Worm (Caenorhabditis elegans) whole organism, L4 larva: ENCODE data around the gene W08E12.7.

Experiments used
- D1046.2 ChIP-seq: fragments of 200-800 bp; sonication (Bioruptor generic); IDR thresholded peaks from 2 replicates; pipeline ENCODE4 v1.3.6; 2022; ENCODE audit warnings: missing genetic modification characterization, missing compliant biosample characterization
- T26A8.4 ChIP-seq: fragments of 200-800 bp; sonication (Bioruptor generic); IDR thresholded peaks from 2 replicates; pipeline ENCODE4 v1.3.6; 2022; ENCODE audit warnings: missing genetic modification characterization, missing compliant biosample characterization
- Y5F2A.4 ChIP-seq: fragments of 200-800 bp; sonication (Bioruptor generic); optimal IDR thresholded peaks from 2 replicates; lab custom pipeline; 2018; ENCODE audit warnings: mild to moderate bottlenecking, missing genetic modification characterization, missing compliant biosample characterization
- ZK546.5 ChIP-seq, 2 experiments: sonication (generic microtip); optimal IDR thresholded peaks; 2 replicates each; lab custom pipeline; 2017; ENCODE audit warnings: missing biosample characterization in 2 of 2, missing genetic modification characterization in 2 of 2
- aha-1 ChIP-seq: fragments of 150-350 bp; peaks from one replicate; lab custom pipeline; 2014; ENCODE audit warnings: missing biosample characterization, missing genetic modification characterization
- ama-1 ChIP-seq: fragments of 150-350 bp; optimal IDR thresholded peaks from 2 replicates; lab custom pipeline; 2014; ENCODE audit warnings: inconsistent platforms, mixed read lengths
- arid-1 ChIP-seq: fragments of 200-800 bp; sonication (Bioruptor generic); conservative IDR thresholded peaks from 2 replicates; pipeline ENCODE4 v1.3.6; 2022; ENCODE audit warnings: missing genetic modification reagents, missing genetic modification characterization, missing compliant biosample characterization
- ceh-20 ChIP-seq: fragments of 200-800 bp; sonication (Bioruptor generic); IDR thresholded peaks from 2 replicates; pipeline ENCODE4 v1.3.6; 2022; ENCODE audit warnings: missing genetic modification reagents, missing genetic modification characterization, missing compliant biosample characterization
- ceh-28 ChIP-seq: fragments of 150-350 bp; optimal IDR thresholded peaks from 2 replicates; lab custom pipeline; 2014; ENCODE audit warnings: missing biosample characterization, missing genetic modification reagents, missing genetic modification characterization
- ceh-44 ChIP-seq: fragments of 200-800 bp; sonication (Bioruptor generic); IDR thresholded peaks from 2 replicates; pipeline ENCODE4 v1.3.6; 2022; ENCODE audit warnings: missing genetic modification reagents, missing genetic modification characterization, missing compliant biosample characterization
- ceh-62 ChIP-seq: sonication (generic microtip); optimal IDR thresholded peaks from 2 replicates; lab custom pipeline; 2017; ENCODE audit warnings: missing biosample characterization, missing genetic modification characterization
- daf-16 ChIP-seq, 3 experiments: sonication (generic microtip); optimal IDR thresholded peaks; 2 replicates each; lab custom pipeline; 2016 to 2017; ENCODE audit warnings: missing genetic modification characterization in 3 of 3, missing genetic modification reagents in 3 of 3, mild to moderate bottlenecking in 2 of 3, missing compliant biosample characterization in 2 of 3, missing biosample characterization in 1 of 3, moderate library complexity in 1 of 3
- daf-8 ChIP-seq: fragments of 200-800 bp; sonication (Bioruptor generic); IDR thresholded peaks from 2 replicates; pipeline ENCODE4 v1.3.6; 2022; ENCODE audit warnings: missing genetic modification characterization, missing compliant biosample characterization
- dpl-1 ChIP-seq: fragments of 150-350 bp; optimal IDR thresholded peaks from 2 replicates; lab custom pipeline; 2014; ENCODE audit warnings: missing biosample characterization, missing genetic modification reagents, missing genetic modification characterization
- duxl-1 ChIP-seq: sonication (generic microtip); optimal IDR thresholded peaks from 2 replicates; lab custom pipeline; 2016; ENCODE audit warnings: mild to moderate bottlenecking, missing genetic modification characterization, moderate library complexity, missing compliant biosample characterization; ENCODE audit not compliant: poor library complexity
- fkh-10 ChIP-seq: fragments of 150-350 bp; optimal IDR thresholded peaks from 2 replicates; lab custom pipeline; 2014; ENCODE audit warnings: missing biosample characterization, missing genetic modification reagents, missing genetic modification characterization
- gei-8 ChIP-seq: fragments of 200-800 bp; sonication (Bioruptor generic); optimal IDR thresholded peaks from 2 replicates; lab custom pipeline; 2018; ENCODE audit warnings: mild to moderate bottlenecking, missing genetic modification characterization, missing compliant biosample characterization
- hif-1 ChIP-seq, 2 experiments: sonication (generic microtip); optimal IDR thresholded peaks; 2 replicates each; lab custom pipeline; 2016 to 2017; ENCODE audit warnings: missing compliant biosample characterization in 2 of 2, missing genetic modification characterization in 2 of 2, missing genetic modification reagents in 2 of 2, missing genotype in 2 of 2, mild to moderate bottlenecking in 1 of 2
- hlh-11 ChIP-seq: fragments of 200-800 bp; sonication (Bioruptor generic); optimal IDR thresholded peaks from 2 replicates; lab custom pipeline; 2018; ENCODE audit warnings: mild to moderate bottlenecking, missing genetic modification characterization, missing compliant biosample characterization
- hlh-30 ChIP-seq: sonication (generic microtip); optimal IDR thresholded peaks from 2 replicates; lab custom pipeline; 2017; ENCODE audit warnings: antibody characterized with exemption, mild to moderate bottlenecking, missing genetic modification characterization, missing compliant biosample characterization; ENCODE audit not compliant: insufficient read depth
- hmg-1.1 ChIP-seq: fragments of 200-800 bp; sonication (Bioruptor generic); IDR thresholded peaks from 2 replicates; pipeline ENCODE4 v1.3.6; 2022; ENCODE audit warnings: missing genetic modification reagents, missing genetic modification characterization, missing compliant biosample characterization
- jun-1 ChIP-seq: fragments of 150-350 bp; optimal IDR thresholded peaks from 2 replicates; lab custom pipeline; 2014; ENCODE audit warnings: missing biosample characterization, missing genetic modification reagents, missing genetic modification characterization
- lin-29 ChIP-seq: fragments of 200-800 bp; sonication (Bioruptor generic); IDR thresholded peaks from 2 replicates; pipeline ENCODE4 v1.3.6; 2022; ENCODE audit warnings: missing genetic modification reagents, missing genetic modification characterization, missing compliant biosample characterization
- lin-38 ChIP-seq: fragments of 200-800 bp; sonication (Bioruptor generic); IDR thresholded peaks from 2 replicates; pipeline ENCODE4 v1.3.6; 2022; ENCODE audit warnings: missing genetic modification reagents, missing genetic modification characterization, missing compliant biosample characterization
- lir-3 ChIP-seq: sonication (generic microtip); optimal IDR thresholded peaks from 2 replicates; lab custom pipeline; 2016; ENCODE audit warnings: mild to moderate bottlenecking, missing genetic modification characterization, missing compliant biosample characterization
- lsy-2 ChIP-seq, 2 experiments: fragments of 150-350 bp in 1 of 2; sonication (generic microtip) in 1 of 2; optimal IDR thresholded peaks; 2 replicates each; lab custom pipeline; 2014 to 2017; ENCODE audit warnings: missing biosample characterization in 2 of 2, missing genetic modification characterization in 2 of 2
- madf-9 ChIP-seq: fragments of 200-800 bp; sonication (Bioruptor generic); conservative IDR thresholded peaks from 2 replicates; pipeline ENCODE4 v1.3.6; 2022; ENCODE audit warnings: missing genetic modification reagents, missing genetic modification characterization, missing compliant biosample characterization
- mep-1 ChIP-seq: fragments of 150-350 bp; sonication (generic microtip); optimal IDR thresholded peaks from 3 replicates; lab custom pipeline; 2014; ENCODE audit warnings: missing biosample characterization, missing genetic modification characterization
- mes-2 ChIP-seq: sonication (generic microtip); optimal IDR thresholded peaks from 2 replicates; lab custom pipeline; 2016; ENCODE audit warnings: missing genotype, mild to moderate bottlenecking, missing genetic modification characterization, missing compliant biosample characterization; ENCODE audit not compliant: poor library complexity, severe bottlenecking
- nhr-102 ChIP-seq: sonication (generic microtip); optimal IDR thresholded peaks from 2 replicates; lab custom pipeline; 2016; ENCODE audit warnings: mild to moderate bottlenecking, missing genetic modification characterization, moderate library complexity, missing compliant biosample characterization
- nhr-11 ChIP-seq: fragments of 150-350 bp; optimal IDR thresholded peaks from 2 replicates; lab custom pipeline; 2014; ENCODE audit warnings: missing biosample characterization, missing genetic modification characterization
- nhr-25 ChIP-seq: sonication (generic microtip); optimal IDR thresholded peaks from 2 replicates; lab custom pipeline; 2017; ENCODE audit warnings: missing genetic modification characterization, mild to moderate bottlenecking, missing compliant biosample characterization, antibody characterized with exemption, moderate library complexity, borderline replicate concordance; ENCODE audit not compliant: insufficient read depth
- nhr-28 ChIP-seq: fragments of 150-350 bp; optimal IDR thresholded peaks from 2 replicates; lab custom pipeline; 2014; ENCODE audit warnings: missing biosample characterization, missing genetic modification characterization
- nhr-48 ChIP-seq: sonication (generic microtip); optimal IDR thresholded peaks from 2 replicates; lab custom pipeline; 2016; ENCODE audit warnings: mild to moderate bottlenecking, missing genetic modification characterization, missing compliant biosample characterization
- nhr-6 ChIP-seq: fragments of 150-350 bp; optimal IDR thresholded peaks from 2 replicates; lab custom pipeline; 2014; ENCODE audit warnings: missing biosample characterization, missing genetic modification characterization
- rbr-2 ChIP-seq: sonication (generic microtip); optimal IDR thresholded peaks from 2 replicates; lab custom pipeline; 2016; ENCODE audit warnings: missing genotype, missing genetic modification characterization, missing compliant biosample characterization
- saeg-2 ChIP-seq: fragments of 200-800 bp; sonication (Bioruptor generic); IDR thresholded peaks from 2 replicates; pipeline ENCODE4 v1.3.6; 2022; ENCODE audit warnings: missing genetic modification reagents, missing genetic modification characterization, missing compliant biosample characterization
- set-16 ChIP-seq: fragments of 200-800 bp; sonication (Bioruptor generic); IDR thresholded peaks from 2 replicates; pipeline ENCODE4 v1.3.6; 2022; ENCODE audit warnings: missing genetic modification reagents, missing genetic modification characterization, missing compliant biosample characterization
- spr-1 ChIP-seq: sonication (generic microtip); optimal IDR thresholded peaks from 2 replicates; lab custom pipeline; 2016; ENCODE audit warnings: mild to moderate bottlenecking, missing genetic modification characterization, missing compliant biosample characterization
- unc-130 ChIP-seq: sonication (generic microtip); optimal IDR thresholded peaks from 2 replicates; lab custom pipeline; 2016; ENCODE audit warnings: missing genetic modification reagents, missing genetic modification characterization, missing compliant biosample characterization
- zfp-3 ChIP-seq: fragments of 200-800 bp; sonication (Bioruptor generic); conservative IDR thresholded peaks from 2 replicates; pipeline ENCODE4 v1.3.6; 2022; ENCODE audit warnings: missing genetic modification reagents, missing genetic modification characterization, missing compliant biosample characterization
- ztf-7 ChIP-seq: fragments of 150-350 bp; optimal IDR thresholded peaks from 2 replicates; lab custom pipeline; 2014; ENCODE audit warnings: missing biosample characterization, missing genetic modification characterization

The W08E12.7 gene

DNA sequence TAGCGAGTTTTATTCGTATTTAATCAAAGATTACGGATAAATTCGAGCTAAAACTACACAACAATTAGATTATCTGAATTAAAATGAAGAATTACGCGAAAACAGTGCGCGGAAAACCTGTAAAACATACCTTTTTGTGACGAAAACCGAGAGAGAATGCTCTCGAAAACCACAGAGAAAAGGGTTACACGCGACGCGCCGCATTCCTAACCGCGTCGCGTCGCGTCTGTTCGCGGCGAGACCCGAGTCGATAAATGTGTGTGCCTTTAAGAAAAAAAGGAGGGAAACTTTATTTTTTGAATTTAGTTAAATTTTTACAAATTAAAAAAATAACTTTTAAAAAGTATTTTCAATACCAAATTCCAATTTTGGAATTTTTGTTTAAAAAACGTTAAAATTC, 43.7 kb downstream of the W08E12.7 start, which contains the start of gene hrpa-1 (continued):
- TF ChIP-seq hlh-11 (tag; lab: Kevin White, UChicago) (peak; percentile 63), jun-1 (tag; lab: Kevin White, UChicago) (no peak), ama-1 (lab: Kevin White, UChicago) (peak; percentile 94), nhr-102 (peak; percentile 61), daf-16 (GFP tag; optimal IDR thresholded peaks at IDR 0.05; lab: Kevin White, UChicago) (peak in 1 of 2 experiments; percentile 14), daf-16 (tag; optimal IDR thresholded peaks at IDR 0.05; lab: Kevin White, UChicago) (peak; percentile 50), unc-130 (GFP tag; lab: Kevin White, UChicago) (peak; percentile 26), hlh-30 (peak; percentile 87), nhr-28 (tag; lab: Kevin White, UChicago) (peak; percentile 45), madf-9 (GFP tag; lab: Robert Waterston, UW) (peak; percentile 95), rbr-2 (tag; lab: Kevin White, UChicago) (peak; percentile 76), lsy-2 (tag; optimal IDR thresholded peaks at IDR 0.05; lab: Kevin White, UChicago) (peak; percentile 40 to 95), Y5F2A.4 (GFP tag; lab: Kevin White, UChicago) (no peak), hmg-1.1 (peak; percentile 71), daf-8 (GFP tag; lab: Robert Waterston, UW) (no peak), nhr-11 (tag; lab: Kevin White, UChicago) (peak; percentile 51), set-16 (GFP tag; lab: Robert Waterston, UW) (no peak), mep-1 (peak; percentile 87), mes-2 (tag; lab: Kevin White, UChicago) (peak; percentile 88), nhr-6 (tag; lab: Kevin White, UChicago) (peak; percentile 45), fkh-10 (peak; percentile 63), spr-1 (tag; lab: Kevin White, UChicago) (peak; percentile 61), D1046.2 (GFP tag; lab: Robert Waterston, UW) (no peak), dpl-1 (GFP tag; lab: Kevin White, UChicago) (peak; percentile 98), saeg-2 (GFP tag; lab: Robert Waterston, UW) (no peak), hif-1 (tag; optimal IDR thresholded peaks at IDR 0.05; lab: Kevin White, UChicago) (peak in 1 of 2 experiments; percentile 64), ceh-44 (no peak), ceh-62 (no peak), ZK546.5 (tag; optimal IDR thresholded peaks at IDR 0.05; lab: Kevin White, UChicago) (peak in 1 of 2 experiments; percentile 39), ceh-20 (GFP tag; lab: Robert Waterston, UW) (peak; percentile 66; the same call in 1 of the 2 replicates), arid-1 (GFP tag; lab: Robert Waterston, UW) (peak; percentile 65), ceh-28 (no peak), lir-3 (tag; lab: Kevin White, UChicago) (no peak), nhr-48 (tag; lab: Kevin White, UChicago) (no peak), nhr-25 (no peak), T26A8.4 (peak; percentile 24), lin-29 (GFP tag; lab: Robert Waterston, UW) (no peak), zfp-3 (GFP tag; lab: Robert Waterston, UW) (peak; percentile 65; the same call in 1 of the 2 replicates), duxl-1 (tag; lab: Kevin White, UChicago) (peak; percentile 20), ztf-7 (tag; lab: Kevin White, UChicago) (no peak), lin-38 (GFP tag; lab: Robert Waterston, UW) (peak; percentile 83)

DNA sequence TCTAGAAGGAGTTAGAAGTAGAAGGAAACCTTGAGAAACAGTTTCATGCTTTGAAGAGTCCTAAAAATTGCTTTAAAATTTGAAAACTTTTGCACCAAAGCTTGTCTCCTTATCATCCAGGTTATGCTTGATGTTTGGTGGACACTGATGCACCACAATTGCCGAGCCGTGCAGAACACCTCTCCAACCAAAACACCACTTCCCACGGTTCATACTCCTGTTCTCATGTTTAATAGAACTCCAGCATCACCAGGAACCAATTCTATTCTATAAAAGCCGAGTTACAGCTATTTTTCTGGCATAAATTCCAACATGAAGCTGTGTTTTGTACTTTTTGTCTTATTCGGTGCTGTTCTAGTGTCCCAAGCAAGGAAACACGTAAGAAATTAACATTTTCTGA, 46.2 kb downstream of the W08E12.7 start, which contains the start of gene F42A6.2:
Gene F42A6.2 (plus strand): TSS at position 301 of the 400 bp plus-strand sequence.
- TF ChIP-seq gei-8 (GFP tag; lab: Kevin White, UChicago) (no peak), aha-1 (peak; percentile 18), nhr-25 (no peak)
